Fruit fly (Drosophila melanogaster) whole organism, pupa: ENCODE results near the gene emei.

Source experiments
- CG14655 ChIP-seq: fragments of 200-800 bp; sonication (Bioruptor generic); optimal IDR thresholded peaks from 3 replicates; lab custom pipeline; 2017; ENCODE audit warnings: mild to moderate bottlenecking, missing biosample characterization, missing genetic modification reagents, missing genetic modification characterization
- CG32121 ChIP-seq: fragments of 200-800 bp; sonication (Bioruptor generic); IDR thresholded peaks from 2 replicates; pipeline ENCODE4 v1.3.6; 2022; ENCODE audit warnings: missing biosample characterization, missing genetic modification characterization
- D1 ChIP-seq: fragments of 200-800 bp; sonication (Bioruptor generic); optimal IDR thresholded peaks from 2 replicates; lab custom pipeline; 2018; ENCODE audit warnings: missing biosample characterization, mild to moderate bottlenecking, missing genetic modification characterization, moderate library complexity
- Ets98B ChIP-seq: fragments of 200-800 bp; sonication (Bioruptor generic); IDR thresholded peaks from 2 replicates; pipeline ENCODE4 v1.3.6; 2022; ENCODE audit warnings: missing biosample characterization, missing genetic modification characterization
- Pif1A ChIP-seq: fragments of 200-800 bp; sonication (Bioruptor generic); optimal IDR thresholded peaks from 3 replicates; lab custom pipeline; 2016; ENCODE audit warnings: missing biosample characterization, missing genetic modification characterization
- gl ChIP-seq: fragments of 200-800 bp; sonication (Bioruptor generic); optimal IDR thresholded peaks from 2 replicates; lab custom pipeline; 2018; ENCODE audit warnings: missing biosample characterization, mild to moderate bottlenecking, missing genetic modification characterization

dm6 chr3L:11097982-11098663 is 11.4 kb upstream of the emei start, which contains the start of the genes Irbp18 and APP-BP1:
- TF ChIP-seq CG32121 (GFP tag; lab: Robert Waterston, UW) (peak; percentile 89), CG14655 (GFP tag; lab: Kevin White, UChicago) (peak; percentile 94), Pif1A (peak; percentile 96), gl (tag; lab: Kevin White, UChicago) (peak; percentile 80), Ets98B (GFP tag; lab: Robert Waterston, UW) (peak; percentile 89), D1 (tag; lab: Kevin White, UChicago) (peak; percentile 89)
